Worm (Caenorhabditis elegans) whole organism, L2 larva: Measurements from ENCODE around the gene ZC416.2.

Source experiments
- F13H6.1 ChIP-seq: sonication (generic microtip); optimal IDR thresholded peaks from 2 replicates; lab custom pipeline; 2016; ENCODE audit warnings: missing genetic modification characterization, missing compliant biosample characterization
- aly-2 ChIP-seq: fragments of 150-350 bp; optimal IDR thresholded peaks from 2 replicates; lab custom pipeline; 2014; ENCODE audit warnings: missing biosample characterization, missing genetic modification characterization
- lsy-2 ChIP-seq, 2 experiments: fragments of 150-350 bp in 1 of 2; sonication (generic microtip) in 1 of 2; optimal IDR thresholded peaks; 2 replicates each; lab custom pipeline; 2014 to 2017; ENCODE audit warnings: missing biosample characterization in 2 of 2, missing genetic modification characterization in 2 of 2
- nhr-11 ChIP-seq: fragments of 150-350 bp; optimal IDR thresholded peaks from 2 replicates; lab custom pipeline; 2014; ENCODE audit warnings: missing biosample characterization, missing genetic modification characterization
- skn-1 ChIP-seq: sonication (generic microtip); optimal IDR thresholded peaks from 2 replicates; lab custom pipeline; 2017; ENCODE audit warnings: missing biosample characterization, missing genetic modification characterization
- unc-62 ChIP-seq: fragments of 150-350 bp; optimal IDR thresholded peaks from 2 replicates; lab custom pipeline; 2014; ENCODE audit warnings: missing biosample characterization, missing genetic modification reagents, missing genetic modification characterization

DNA sequence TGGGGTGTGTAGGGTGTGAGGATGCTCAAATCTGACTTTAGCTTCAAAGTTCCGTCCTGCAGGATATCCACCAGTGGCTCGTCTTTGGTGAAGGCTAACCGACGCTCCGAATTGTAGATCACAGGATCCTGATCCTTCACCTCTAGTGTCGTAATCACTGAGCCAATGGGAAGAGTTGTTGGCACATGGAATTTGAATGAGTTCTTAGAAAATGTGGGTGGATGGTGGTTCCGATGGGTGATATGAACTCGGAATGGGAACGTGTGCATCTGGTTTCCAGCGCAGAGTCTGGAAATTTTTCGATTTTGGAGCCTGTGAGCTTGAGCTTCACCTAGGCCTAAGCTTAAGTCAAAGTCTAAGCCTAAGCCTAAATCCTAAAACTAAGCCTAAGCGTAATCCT is 33.1 kb downstream of the ZC416.2 start:
- TF ChIP-seq unc-62: no peak
- TF ChIP-seq lsy-2 (tag; optimal IDR thresholded peaks at IDR 0.05; lab: Kevin White, UChicago): no peak
- no peak for TF ChIP-seq nhr-11 (tag; lab: Kevin White, UChicago)
- no peak for TF ChIP-seq aly-2 (tag; lab: Kevin White, UChicago)
- TF ChIP-seq F13H6.1 (tag; lab: Kevin White, UChicago): no peak
- no peak for TF ChIP-seq skn-1
